Fruit fly (Drosophila melanogaster): ENCODE measurements around the gene CG5888.

- TF ChIP-seq Myc (optimal IDR thresholded peaks at IDR 0.05) (no peak), psq (GFP tag; optimal IDR thresholded peaks at IDR 0.05) (no peak), Abd-B (GFP tag; optimal IDR thresholded peaks at IDR 0.05) (no peak), Jra (GFP tag; optimal IDR thresholded peaks at IDR 0.05) (no peak), lola (GFP tag; optimal IDR thresholded peaks at IDR 0.05) (no peak), OdsH (GFP tag; optimal IDR thresholded peaks at IDR 0.05) (no peak), Hr83 (GFP tag; optimal IDR thresholded peaks at IDR 0.05; ENCODE audit: poor library complexity, severe bottlenecking) (no peak)
Observed at dm6 chr2L:16476517-16476916, 28.2 kb upstream of the CG5888 start.
